Worm (Caenorhabditis elegans): ENCODE results near the gene F34D10.9.

DNA sequence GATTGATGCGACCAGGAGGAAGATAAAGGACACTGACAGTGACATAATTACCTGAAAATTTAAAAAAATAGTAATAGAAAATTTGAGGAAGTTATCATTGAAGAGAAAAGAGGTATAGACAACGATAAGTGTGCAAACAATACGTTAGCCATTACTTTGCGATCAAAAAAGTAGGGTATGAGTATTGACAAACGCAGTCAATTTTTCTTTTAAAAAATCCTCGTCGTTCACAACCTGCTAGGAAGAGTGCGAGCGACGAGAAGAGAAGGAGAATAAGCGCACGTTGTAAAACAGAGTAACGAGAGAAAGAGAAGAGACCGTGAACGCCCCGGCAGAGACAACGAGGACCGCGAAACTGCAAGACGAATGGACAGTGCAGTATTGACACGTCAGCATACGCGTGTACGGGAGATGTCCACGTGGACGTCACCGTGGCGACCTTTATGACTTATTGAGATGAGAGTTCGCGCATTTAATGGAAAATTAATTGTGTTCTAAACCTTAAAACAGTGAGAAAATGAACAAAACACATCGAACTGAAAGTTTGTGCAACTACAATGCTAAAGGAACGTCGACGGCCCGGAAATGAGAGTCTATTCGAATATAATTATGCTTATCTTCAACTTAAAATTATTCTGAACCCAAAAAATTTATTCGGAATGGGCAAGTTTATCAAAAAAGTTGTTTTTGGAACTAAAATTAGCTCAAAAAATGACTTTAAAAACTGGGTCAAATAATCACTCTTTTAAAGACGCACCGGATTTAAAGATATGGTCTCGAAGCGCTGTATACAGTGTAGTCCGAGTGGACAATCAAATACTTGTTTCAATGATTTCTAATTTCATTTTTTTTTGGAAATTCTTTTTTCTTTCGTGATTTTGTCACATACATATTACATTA, 27.8 kb downstream of the F34D10.9 start, which contains the start of the genes pdi-1 and C14B1.2:
- TF ChIP-seq mab-5 (tag; optimal IDR thresholded peaks at IDR 0.05) (no peak), pha-4 (tag; optimal IDR thresholded peaks at IDR 0.05) (no peak), lsy-2 (tag; optimal IDR thresholded peaks at IDR 0.05) (no peak), nhr-12 (tag; optimal IDR thresholded peaks at IDR 0.05) (no peak), ceh-39 (tag; optimal IDR thresholded peaks at IDR 0.05) (no peak), mep-1 (tag; optimal IDR thresholded peaks at IDR 0.05) (no peak), drap-1 (GFP tag; optimal IDR thresholded peaks at IDR 0.05) (no peak), ztf-11 (tag; optimal IDR thresholded peaks at IDR 0.05) (no peak), nhr-237 (tag; optimal IDR thresholded peaks at IDR 0.05) (no peak), M03D4.4 (tag; optimal IDR thresholded peaks at IDR 0.05) (peak; percentile 18), sptf-1 (tag; optimal IDR thresholded peaks at IDR 0.05) (peak; percentile 16), lin-32 (GFP tag; optimal IDR thresholded peaks at IDR 0.05) (no peak), flh-1 (GFP tag; optimal IDR thresholded peaks at IDR 0.05) (no peak)

Data from whole organism, mixed stage, embryonic.